Worm (Caenorhabditis elegans): ENCODE measurements around the gene nhr-4.

DNA sequence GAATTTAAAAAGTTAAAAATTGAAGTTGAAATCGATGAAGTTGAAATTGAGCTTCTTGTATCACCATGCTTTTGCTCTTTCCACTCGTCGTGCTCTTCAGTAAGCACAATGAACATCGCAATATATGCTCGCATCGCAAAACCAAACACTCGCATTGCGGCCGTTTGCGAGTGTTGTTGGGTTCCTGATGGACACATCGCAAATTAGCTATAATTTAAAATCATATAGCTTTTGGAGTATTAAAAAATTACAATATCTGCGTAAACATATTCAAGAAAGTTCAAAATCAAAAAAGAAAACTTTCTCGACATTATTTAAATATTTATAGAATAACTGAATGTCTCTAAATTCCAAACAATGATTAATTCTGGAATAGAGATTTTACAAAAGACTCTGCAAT lies 37.1 kb upstream of the nhr-4 start, which contains the start of gene K07F5.17:
- TF ChIP-seq ztf-23 (GFP tag; IDR thresholded peaks at IDR 0.05) (no peak), tab-1 (GFP tag; IDR thresholded peaks at IDR 0.05) (no peak), cog-1 (tag; optimal IDR thresholded peaks at IDR 0.05) (no peak), ref-1 (GFP tag; conservative IDR thresholded peaks at IDR 0.05) (no peak), ztf-29 (GFP tag; IDR thresholded peaks at IDR 0.05) (no peak)

All from whole organism, midembryonic.